Worm (Caenorhabditis elegans) whole organism, L4/young adult: ENCODE measurements around the gene K01A12.2.

ENCODE experiments used
- W03F9.2 ChIP-seq: fragments of 150-350 bp; optimal IDR thresholded peaks from 2 replicates; lab custom pipeline; 2014; ENCODE audit warnings: missing biosample characterization, missing genetic modification characterization
- him-1 ChIP-seq: sonication (generic microtip); optimal IDR thresholded peaks from 2 replicates; lab custom pipeline; 2016; ENCODE audit warnings: missing genotype, missing genetic modification reagents, missing genetic modification characterization, missing compliant biosample characterization

DNA sequence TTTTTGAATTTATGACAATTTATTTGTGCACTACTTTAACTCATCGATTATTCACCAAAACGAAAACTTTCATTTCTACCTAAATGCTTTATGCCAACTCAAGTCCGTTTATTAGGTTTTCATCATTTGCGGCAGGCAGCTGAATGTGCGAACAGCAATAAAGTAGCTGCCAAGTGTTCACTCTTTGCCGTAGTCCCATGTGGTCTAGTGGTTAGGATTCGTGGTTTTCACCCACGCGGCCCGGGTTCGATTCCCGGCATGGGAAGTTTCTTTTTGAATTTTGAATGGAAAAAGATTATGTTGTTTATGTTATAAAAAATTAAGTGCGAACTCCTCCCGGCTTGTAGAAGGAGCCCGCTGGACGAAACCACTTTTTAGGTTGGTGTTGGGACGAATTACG is 33.1 kb downstream of the K01A12.2 start:
- TF ChIP-seq him-1 (tag; lab: Kevin White, UChicago), result peak; percentile 68
- TF ChIP-seq W03F9.2 (tag; lab: Kevin White, UChicago), result peak; percentile 6
